Fruit fly (Drosophila melanogaster) whole organism, larva: Measurements from ENCODE around the gene Arl8.

Source experiments
- noc ChIP-seq: fragments of 200-800 bp; sonication (Bioruptor generic); optimal IDR thresholded peaks from 3 replicates; lab custom pipeline; 2019; ENCODE audit warnings: missing biosample characterization, mild to moderate bottlenecking, missing genetic modification characterization, moderate library complexity

Gene Arl8

dm6 chr3R:8113833-8114673 is 12.4 kb upstream of the Arl8 start:
- peak; percentile 46 for TF ChIP-seq noc

- peak; percentile 37 for TF ChIP-seq noc
Observed at dm6 chr3R:8115205-8115604, 11.2 kb upstream of the Arl8 start.

dm6 chr3R:8115951-8116611 is 10.3 kb upstream of the Arl8 start:
- no peak for TF ChIP-seq noc

- no peak for TF ChIP-seq noc
Observed at dm6 chr3R:8118062-8118461, 8.3 kb upstream of the Arl8 start.

dm6 chr3R:8118781-8119456 is 7.5 kb upstream of the Arl8 start:
- TF ChIP-seq noc = no peak

- peak; percentile 92 for TF ChIP-seq noc
Observed at dm6 chr3R:8119457-8120337, 6.7 kb upstream of the Arl8 start.

- TF ChIP-seq noc = no peak
Observed at dm6 chr3R:8120338-8120662, 6.1 kb upstream of the Arl8 start.

- peak; percentile 61 for TF ChIP-seq noc
Observed at dm6 chr3R:8122198-8122970, 4.0 kb upstream of the Arl8 start, which contains the start of gene CG7878. Gene CG7878 (plus strand): TSS chr3R:8122725.

dm6 chr3R:8127151-8127690 is 816 bp downstream of the Arl8 start:
- TF ChIP-seq noc = no peak

- TF ChIP-seq noc = no peak
Observed at dm6 chr3R:8132398-8132797, 6.0 kb downstream of the Arl8 start.

- no peak for TF ChIP-seq noc
Observed at dm6 chr3R:8134544-8134943, 8.1 kb downstream of the Arl8 start.

dm6 chr3R:8138095-8138494 is 11.7 kb downstream of the Arl8 start:
- no peak for TF ChIP-seq noc

- TF ChIP-seq noc = no peak
Observed at dm6 chr3R:8139326-8139725, 12.9 kb downstream of the Arl8 start.

- TF ChIP-seq noc = no peak
Observed at dm6 chr3R:8139854-8140402, 13.5 kb downstream of the Arl8 start.
